Worm (Caenorhabditis elegans): ENCODE results near the gene F49F1.4.

F49F1.4 gene

DNA sequence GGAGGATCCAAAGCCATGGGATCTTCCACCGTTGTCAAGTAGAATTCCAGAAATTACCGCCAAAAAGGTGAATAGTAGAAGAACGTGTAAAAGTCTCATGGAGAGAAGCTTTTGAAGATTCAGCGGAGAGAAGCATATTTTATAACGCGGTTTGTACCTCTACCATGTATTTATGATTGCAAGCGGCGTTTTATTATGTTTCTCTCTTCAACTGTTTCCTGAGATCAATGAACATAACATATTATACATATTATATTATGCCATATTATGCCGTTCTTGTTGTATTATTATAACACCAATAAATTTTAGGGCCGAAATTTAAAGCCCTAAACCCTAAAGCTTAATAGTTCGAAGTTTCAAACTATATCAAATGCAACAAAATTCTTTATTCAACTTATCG lies 24.7 kb upstream of the F49F1.4 start, which contains the start of gene F49F1.18:
Gene F49F1.18, minus strand, starts transcription at position 101 of the 400 bp plus-strand sequence.
- no peak for TF ChIP-seq lsy-2 (tag; optimal IDR thresholded peaks at IDR 0.05)

DNA sequence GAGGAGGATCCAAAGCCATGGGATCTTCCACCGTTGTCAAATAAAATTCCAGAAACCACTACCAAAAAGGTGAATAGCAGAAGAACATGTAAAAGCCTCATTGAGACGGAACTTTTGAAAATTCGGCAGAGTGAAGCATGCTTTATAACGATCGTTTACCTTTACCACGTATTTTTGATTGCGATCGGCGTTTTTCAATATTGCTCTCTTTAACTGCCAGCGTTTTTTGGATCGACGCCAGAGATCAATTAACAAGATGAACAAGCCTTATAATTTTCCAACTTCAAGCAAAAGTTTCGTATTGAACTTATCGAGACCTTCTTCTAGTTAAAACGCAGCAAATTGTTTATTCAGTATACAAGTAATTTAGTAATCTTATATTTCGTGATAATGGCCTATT lies 23.5 kb upstream of the F49F1.4 start, which contains the start of gene F49F1.10:
Gene F49F1.10, minus strand, starts transcription at position 101 of the 400 bp plus-strand sequence.
- TF ChIP-seq unc-62 (GFP tag; optimal IDR thresholded peaks at IDR 0.05) (no peak), lin-39 (tag; optimal IDR thresholded peaks at IDR 0.05) (no peak), skn-1 (tag; optimal IDR thresholded peaks at IDR 0.05) (no peak), nhr-77 (tag; optimal IDR thresholded peaks at IDR 0.05) (no peak), fos-1 (tag; optimal IDR thresholded peaks at IDR 0.05) (no peak), ets-5 (GFP tag; IDR thresholded peaks at IDR 0.05) (no peak), mef-2 (tag; optimal IDR thresholded peaks at IDR 0.05) (no peak), snu-23 (GFP tag; optimal IDR thresholded peaks at IDR 0.05) (no peak), ces-1 (GFP tag; optimal IDR thresholded peaks at IDR 0.05) (no peak), mab-9 (GFP tag; IDR thresholded peaks at IDR 0.05) (no peak), ztf-11 (tag; optimal IDR thresholded peaks at IDR 0.05) (no peak), fkh-8 (tag; optimal IDR thresholded peaks at IDR 0.05) (no peak), C04F5.9 (tag; optimal IDR thresholded peaks at IDR 0.05) (no peak), vab-15 (tag; optimal IDR thresholded peaks at IDR 0.05) (no peak), pax-3 (tag; optimal IDR thresholded peaks at IDR 0.05) (no peak), elt-2 (tag; optimal IDR thresholded peaks at IDR 0.05) (no peak), irx-1 (tag; optimal IDR thresholded peaks at IDR 0.05) (no peak), unc-30 (tag; optimal IDR thresholded peaks at IDR 0.05) (no peak), sox-4 (tag; optimal IDR thresholded peaks at IDR 0.05) (no peak), snpc-4 (tag; optimal IDR thresholded peaks at IDR 0.05) (no peak)

DNA sequence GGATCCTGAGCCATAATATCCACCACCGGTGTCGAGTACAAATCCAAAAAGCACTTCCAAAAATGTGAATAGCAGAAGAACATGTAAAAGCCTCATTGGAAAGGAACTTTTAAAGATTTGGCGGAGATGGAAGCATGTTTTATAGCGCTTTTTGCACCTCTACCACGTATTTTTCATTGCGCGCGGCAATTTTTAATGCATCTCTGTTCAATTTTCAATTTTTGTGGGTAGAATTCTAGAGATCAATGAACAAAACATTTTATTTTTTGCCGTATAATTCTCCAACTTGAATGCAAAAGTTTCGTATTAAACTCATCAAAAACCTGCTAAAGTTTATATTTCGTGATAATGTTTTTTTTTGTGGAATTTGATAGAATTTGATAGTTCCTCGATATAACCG lies 21.9 kb upstream of the F49F1.4 start, which contains the start of gene F49F1.9:
Gene F49F1.9, minus strand, starts transcription at position 101 of the 400 bp plus-strand sequence.
- TF ChIP-seq fkh-4 (tag; optimal IDR thresholded peaks at IDR 0.05; ENCODE audit: borderline replicate concordance) = no peak
- no peak for TF ChIP-seq lsy-2 (tag; optimal IDR thresholded peaks at IDR 0.05)
- no peak for TF ChIP-seq nhr-11 (tag; optimal IDR thresholded peaks at IDR 0.05)
- TF ChIP-seq ceh-90 (tag; optimal IDR thresholded peaks at IDR 0.05) = no peak
- no peak for TF ChIP-seq egl-27 (tag; optimal IDR thresholded peaks at IDR 0.05)
- TF ChIP-seq F16B12.6 (tag; optimal IDR thresholded peaks at IDR 0.05) = no peak
- TF ChIP-seq sptf-1 (tag; optimal IDR thresholded peaks at IDR 0.05) = no peak
- TF ChIP-seq fkh-8 (tag; optimal IDR thresholded peaks at IDR 0.05) = no peak
- no peak for TF ChIP-seq lin-39 (tag; optimal IDR thresholded peaks at IDR 0.05)
- no peak for TF ChIP-seq lin-13 (GFP tag; optimal IDR thresholded peaks at IDR 0.05)
- TF ChIP-seq mab-9 (GFP tag; IDR thresholded peaks at IDR 0.05) = no peak
- no peak for TF ChIP-seq pax-3 (tag; optimal IDR thresholded peaks at IDR 0.05)
- TF ChIP-seq unc-98 (GFP tag; IDR thresholded peaks at IDR 0.05) = no peak
- TF ChIP-seq ceh-82 (tag; optimal IDR thresholded peaks at IDR 0.05) = no peak
- TF ChIP-seq unc-130 (tag; optimal IDR thresholded peaks at IDR 0.05) = no peak
- no peak for TF ChIP-seq nhr-76 (tag; optimal IDR thresholded peaks at IDR 0.05)

DNA sequence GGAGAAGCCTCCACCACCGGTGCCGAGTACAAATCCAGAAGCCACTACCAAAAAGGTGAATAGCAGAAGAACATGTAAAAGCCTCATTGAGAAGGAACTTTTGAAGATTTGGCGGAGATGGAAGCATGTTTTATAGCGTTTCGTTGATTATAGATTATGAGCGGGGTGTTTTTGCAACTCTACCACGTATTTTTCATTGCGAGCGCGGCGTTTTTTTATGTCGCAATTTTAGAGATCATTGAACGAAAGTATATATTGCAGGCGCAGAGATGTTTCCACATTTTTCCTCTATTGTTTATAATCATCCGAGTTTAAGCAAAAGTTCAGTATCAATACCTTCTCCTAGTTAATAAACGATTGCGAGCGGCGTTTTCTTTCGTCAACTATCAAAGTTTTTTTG lies 20.2 kb upstream of the F49F1.4 start, which contains the start of gene F49F1.17:
Gene F49F1.17, minus strand, starts transcription at position 101 of the 400 bp plus-strand sequence.
- TF ChIP-seq skn-1 (tag; optimal IDR thresholded peaks at IDR 0.05) = no peak
- TF ChIP-seq sptf-1 (tag; optimal IDR thresholded peaks at IDR 0.05) = no peak
- TF ChIP-seq mef-2 (tag; optimal IDR thresholded peaks at IDR 0.05) = no peak
- no peak for TF ChIP-seq nhr-77 (tag; optimal IDR thresholded peaks at IDR 0.05)
- no peak for TF ChIP-seq pag-3 (tag; optimal IDR thresholded peaks at IDR 0.05; ENCODE audit: borderline replicate concordance, insufficient read depth)
- no peak for TF ChIP-seq nhr-84 (tag; optimal IDR thresholded peaks at IDR 0.05)
- TF ChIP-seq C04F5.9 (tag; optimal IDR thresholded peaks at IDR 0.05) = no peak
- no peak for TF ChIP-seq Y116A8C.19 (tag; optimal IDR thresholded peaks at IDR 0.05; ENCODE audit: borderline replicate concordance)
- TF ChIP-seq lin-13 (GFP tag; optimal IDR thresholded peaks at IDR 0.05) = no peak
- no peak for TF ChIP-seq alr-1 (tag; optimal IDR thresholded peaks at IDR 0.05; ENCODE audit: borderline replicate concordance)
- no peak for TF ChIP-seq tlp-1 (tag; optimal IDR thresholded peaks at IDR 0.05)
- no peak for TF ChIP-seq mab-9 (GFP tag; IDR thresholded peaks at IDR 0.05)

All from whole organism, L1 larva.